Worm (Caenorhabditis elegans) whole organism, early embryonic: ENCODE data around the gene Y32F6B.9.

Experiments used
- B0310.2 ChIP-seq: sonication (generic microtip); optimal IDR thresholded peaks from 2 replicates; lab custom pipeline; 2016; ENCODE audit warnings: mild to moderate bottlenecking, missing genetic modification characterization, missing compliant biosample characterization
- F13C5.2 ChIP-seq: sonication (generic microtip); optimal IDR thresholded peaks from 2 replicates; lab custom pipeline; 2017; ENCODE audit warnings: mild to moderate bottlenecking, missing genetic modification characterization, inconsistent platforms, missing compliant biosample characterization
- aly-1 ChIP-seq: sonication (generic microtip); optimal IDR thresholded peaks from 2 replicates; lab custom pipeline; 2016; ENCODE audit warnings: missing genetic modification characterization, missing compliant biosample characterization
- ama-1 ChIP-seq: fragments of 150-350 bp; optimal IDR thresholded peaks from 2 replicates; lab custom pipeline; 2014
- ceh-13 ChIP-seq: fragments of 200-800 bp; sonication (Bioruptor generic); optimal IDR thresholded peaks from 2 replicates; lab custom pipeline; 2018; ENCODE audit warnings: mild to moderate bottlenecking, missing genetic modification characterization, missing compliant biosample characterization
- ceh-36 ChIP-seq: sonication (generic microtip); optimal IDR thresholded peaks from 2 replicates; lab custom pipeline; 2016; ENCODE audit warnings: missing genetic modification characterization, inconsistent platforms, missing compliant biosample characterization
- ets-7 ChIP-seq: sonication (generic microtip); optimal IDR thresholded peaks from 2 replicates; lab custom pipeline; 2016; ENCODE audit warnings: missing genotype, missing genetic modification characterization, missing compliant biosample characterization
- flt-1 ChIP-seq: fragments of 200-800 bp; sonication (Bioruptor generic); IDR thresholded peaks from 2 replicates; pipeline ENCODE4 v1.3.6; 2022; ENCODE audit warnings: missing genetic modification characterization, missing compliant biosample characterization
- hmbx-1 ChIP-seq: sonication (generic microtip); optimal IDR thresholded peaks from 2 replicates; lab custom pipeline; 2016; ENCODE audit warnings: mild to moderate bottlenecking, missing genetic modification characterization, missing compliant biosample characterization
- hmg-4 ChIP-seq: fragments of 200-800 bp; sonication (Bioruptor generic); optimal IDR thresholded peaks from 2 replicates; lab custom pipeline; 2018; ENCODE audit warnings: mild to moderate bottlenecking, missing genetic modification characterization, missing compliant biosample characterization
- hnd-1 ChIP-seq: sonication (generic microtip); optimal IDR thresholded peaks from 2 replicates; lab custom pipeline; 2016; ENCODE audit warnings: missing genetic modification characterization, missing compliant biosample characterization
- pes-1 ChIP-seq: fragments of 200-800 bp; sonication (Bioruptor generic); IDR thresholded peaks from 2 replicates; pipeline ENCODE4 v1.3.6; 2022; ENCODE audit warnings: missing genetic modification reagents, missing genetic modification characterization, missing compliant biosample characterization
- scrt-1 ChIP-seq: fragments of 200-800 bp; sonication (Bioruptor generic); IDR thresholded peaks from 2 replicates; pipeline ENCODE4 v1.3.6; 2022; ENCODE audit warnings: missing genetic modification characterization, missing compliant biosample characterization
- sea-1 ChIP-seq: fragments of 200-800 bp; sonication (Bioruptor generic); conservative IDR thresholded peaks from 2 replicates; pipeline ENCODE4 v1.3.6; 2022; ENCODE audit warnings: missing genetic modification characterization, missing compliant biosample characterization
- tbx-11 ChIP-seq: fragments of 200-800 bp; sonication (Bioruptor generic); IDR thresholded peaks from 2 replicates; pipeline ENCODE4 v1.3.6; 2022; ENCODE audit warnings: missing genetic modification characterization, missing compliant biosample characterization
- tbx-37 ChIP-seq: fragments of 200-800 bp; sonication (Bioruptor generic); conservative IDR thresholded peaks from 2 replicates; pipeline ENCODE4 v1.3.6; 2022; ENCODE audit warnings: missing genetic modification reagents, missing genetic modification characterization, missing compliant biosample characterization
- tra-4 ChIP-seq: sonication (generic microtip); optimal IDR thresholded peaks from 2 replicates; lab custom pipeline; 2017; ENCODE audit warnings: missing genetic modification characterization, missing compliant biosample characterization

Y32F6B.9 gene

ce11 chrV:10469845-10470244 lies 8.7 kb upstream of the Y32F6B.9 start:
- no peak for TF ChIP-seq ets-7
- TF ChIP-seq ceh-13 (GFP tag; lab: Kevin White, UChicago), result no peak
- TF ChIP-seq tbx-11, result no peak
- TF ChIP-seq hmbx-1, result no peak
- TF ChIP-seq F13C5.2 (tag; lab: Kevin White, UChicago), result no peak
- no peak for TF ChIP-seq B0310.2 (tag; lab: Kevin White, UChicago)
- no peak for TF ChIP-seq pes-1 (GFP tag; lab: Robert Waterston, UW)
- TF ChIP-seq sea-1, result no peak
- no peak for TF ChIP-seq flt-1 (GFP tag; lab: Robert Waterston, UW)
- TF ChIP-seq ceh-36 (tag; lab: Kevin White, UChicago), result no peak
- no peak for TF ChIP-seq aly-1 (tag; lab: Kevin White, UChicago)
- TF ChIP-seq tra-4 (tag; lab: Kevin White, UChicago), result no peak
- TF ChIP-seq hmg-4 (GFP tag; lab: Kevin White, UChicago), result no peak
- no peak for TF ChIP-seq tbx-37
- TF ChIP-seq ama-1 (lab: Kevin White, UChicago), result no peak
- no peak for TF ChIP-seq scrt-1 (GFP tag; lab: Robert Waterston, UW)
- TF ChIP-seq hnd-1 (tag; lab: Kevin White, UChicago), result no peak

ce11 chrV:10471007-10471406 lies 7.5 kb upstream of the Y32F6B.9 start:
- TF ChIP-seq pes-1 (GFP tag; lab: Robert Waterston, UW), result no peak
- no peak for TF ChIP-seq flt-1 (GFP tag; lab: Robert Waterston, UW)

- TF ChIP-seq B0310.2 (tag; lab: Kevin White, UChicago) (no peak), scrt-1 (GFP tag; lab: Robert Waterston, UW) (no peak), tbx-37 (no peak), pes-1 (GFP tag; lab: Robert Waterston, UW) (no peak), tbx-11 (no peak), ceh-36 (tag; lab: Kevin White, UChicago) (no peak), hmbx-1 (no peak), ceh-13 (GFP tag; lab: Kevin White, UChicago) (no peak), hmg-4 (GFP tag; lab: Kevin White, UChicago) (no peak), hnd-1 (tag; lab: Kevin White, UChicago) (no peak), ets-7 (no peak), aly-1 (tag; lab: Kevin White, UChicago) (no peak), F13C5.2 (tag; lab: Kevin White, UChicago) (no peak), ama-1 (lab: Kevin White, UChicago) (no peak), flt-1 (GFP tag; lab: Robert Waterston, UW) (no peak), tra-4 (tag; lab: Kevin White, UChicago) (no peak), sea-1 (no peak)
These were observed 5.4 kb upstream of the Y32F6B.9 start for ce11 chrV:10472901-10473774.

- TF ChIP-seq B0310.2 (tag; lab: Kevin White, UChicago) (no peak), tbx-11 (no peak), hmbx-1 (no peak), pes-1 (GFP tag; lab: Robert Waterston, UW) (no peak), hnd-1 (tag; lab: Kevin White, UChicago) (no peak), ceh-13 (GFP tag; lab: Kevin White, UChicago) (no peak), ets-7 (no peak), F13C5.2 (tag; lab: Kevin White, UChicago) (no peak), hmg-4 (GFP tag; lab: Kevin White, UChicago) (no peak), aly-1 (tag; lab: Kevin White, UChicago) (no peak), tbx-37 (no peak), sea-1 (no peak), scrt-1 (GFP tag; lab: Robert Waterston, UW) (no peak), ama-1 (lab: Kevin White, UChicago) (no peak), tra-4 (tag; lab: Kevin White, UChicago) (no peak)
These were observed 4.5 kb upstream of the Y32F6B.9 start for ce11 chrV:10474040-10474439.

ce11 chrV:10475421-10475820 lies 3.1 kb upstream of the Y32F6B.9 start:
- TF ChIP-seq tra-4 (tag; lab: Kevin White, UChicago) (no peak), hmg-4 (GFP tag; lab: Kevin White, UChicago) (no peak), scrt-1 (GFP tag; lab: Robert Waterston, UW) (no peak), hnd-1 (tag; lab: Kevin White, UChicago) (no peak), ets-7 (no peak), F13C5.2 (tag; lab: Kevin White, UChicago) (no peak), hmbx-1 (no peak), ceh-36 (tag; lab: Kevin White, UChicago) (no peak), sea-1 (no peak), ama-1 (lab: Kevin White, UChicago) (no peak), aly-1 (tag; lab: Kevin White, UChicago) (no peak), B0310.2 (tag; lab: Kevin White, UChicago) (no peak), tbx-11 (no peak), flt-1 (GFP tag; lab: Robert Waterston, UW) (no peak), ceh-13 (GFP tag; lab: Kevin White, UChicago) (no peak), tbx-37 (no peak), pes-1 (GFP tag; lab: Robert Waterston, UW) (no peak)

- TF ChIP-seq ets-7, result no peak
- no peak for TF ChIP-seq pes-1 (GFP tag; lab: Robert Waterston, UW)
- TF ChIP-seq tbx-11, result no peak
- TF ChIP-seq ceh-36 (tag; lab: Kevin White, UChicago), result no peak
- TF ChIP-seq aly-1 (tag; lab: Kevin White, UChicago), result no peak
- TF ChIP-seq ceh-13 (GFP tag; lab: Kevin White, UChicago), result no peak
- no peak for TF ChIP-seq scrt-1 (GFP tag; lab: Robert Waterston, UW)
These were observed 1.5 kb upstream of the Y32F6B.9 start for ce11 chrV:10476864-10477443.
